Worm (Caenorhabditis elegans): ENCODE data around the gene cyp-35D1.

- TF ChIP-seq nhr-48 (tag; optimal IDR thresholded peaks at IDR 0.05) (no peak), mep-1 (tag; optimal IDR thresholded peaks at IDR 0.05) (no peak), zag-1 (tag; optimal IDR thresholded peaks at IDR 0.05) (no peak), lin-29 (GFP tag; IDR thresholded peaks at IDR 0.05) (no peak), pqm-1 (tag; optimal IDR thresholded peaks at IDR 0.05) (no peak), nhr-237 (tag; optimal IDR thresholded peaks at IDR 0.05) (no peak), nhr-111 (GFP tag; optimal IDR thresholded peaks at IDR 0.05) (no peak), cey-2 (tag; optimal IDR thresholded peaks at IDR 0.05; ENCODE audit: borderline replicate concordance, insufficient read depth) (no peak), ama-1 (optimal IDR thresholded peaks at IDR 0.05) (no peak), lsy-2 (tag; optimal IDR thresholded peaks at IDR 0.05) (no peak)
Observed at ce11 chrV:16049177-16049576, 19.9 kb upstream of the cyp-35D1 start, which contains the start of gene best-12.
